Worm (Caenorhabditis elegans) whole organism, L2 larva: ENCODE data around the gene sdz-10.

Source experiments
- aly-2 ChIP-seq: fragments of 150-350 bp; optimal IDR thresholded peaks from 2 replicates; lab custom pipeline; 2014; ENCODE audit warnings: missing biosample characterization, missing genetic modification characterization
- ama-1 ChIP-seq: fragments of 150-350 bp; optimal IDR thresholded peaks from 2 replicates; lab custom pipeline; 2018; ENCODE audit warnings: inconsistent platforms
- crh-2 ChIP-seq: sonication (generic microtip); optimal IDR thresholded peaks from 2 replicates; lab custom pipeline; 2017; ENCODE audit warnings: missing biosample characterization, missing genetic modification characterization
- lin-11 ChIP-seq: fragments of 150-350 bp; sonication (generic microtip); optimal IDR thresholded peaks from 2 replicates; lab custom pipeline; 2014; ENCODE audit warnings: missing biosample characterization, missing genetic modification characterization, inconsistent platforms, mixed read lengths
- lin-39 ChIP-seq: fragments of 150-350 bp; optimal IDR thresholded peaks from 2 replicates; lab custom pipeline; 2014; ENCODE audit warnings: missing biosample characterization, missing genetic modification reagents, missing genetic modification characterization
- nhr-11 ChIP-seq: fragments of 150-350 bp; optimal IDR thresholded peaks from 2 replicates; lab custom pipeline; 2014; ENCODE audit warnings: missing biosample characterization, missing genetic modification characterization
- nhr-23 ChIP-seq: fragments of 150-350 bp; optimal IDR thresholded peaks from 2 replicates; lab custom pipeline; 2014; ENCODE audit warnings: missing biosample characterization, missing genetic modification reagents, missing genetic modification characterization
- nhr-25 ChIP-seq: fragments of 150-350 bp; sonication (generic microtip); optimal IDR thresholded peaks from 3 replicates; lab custom pipeline; 2014; ENCODE audit warnings: missing biosample characterization, missing genetic modification characterization
- unc-62 ChIP-seq: fragments of 150-350 bp; optimal IDR thresholded peaks from 2 replicates; lab custom pipeline; 2014; ENCODE audit warnings: missing biosample characterization, missing genetic modification reagents, missing genetic modification characterization
- zag-1 ChIP-seq: fragments of 150-350 bp; optimal IDR thresholded peaks from 2 replicates; lab custom pipeline; 2014; ENCODE audit warnings: missing biosample characterization, missing genetic modification characterization

DNA sequence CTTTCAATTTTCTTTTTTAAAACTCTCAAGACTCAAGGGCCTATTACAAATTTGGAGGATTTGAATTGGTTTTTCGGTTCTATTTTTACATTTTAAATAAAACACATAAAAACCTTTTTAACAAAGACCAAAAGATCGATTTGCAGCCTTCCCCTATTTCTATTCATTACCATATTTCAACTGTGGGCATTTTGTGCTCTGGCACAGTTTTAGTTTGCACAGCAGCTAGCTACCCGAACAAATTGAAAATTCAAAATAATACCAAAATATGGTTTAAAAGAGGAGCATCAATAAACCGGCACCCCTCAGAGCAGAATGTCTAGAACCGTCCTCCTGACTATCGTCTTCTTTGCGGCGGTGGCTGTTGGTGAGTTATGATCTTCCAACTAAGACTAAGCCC is 9.3 kb upstream of the sdz-10 start, which contains the start of gene F08D12.2:
- no peak for TF ChIP-seq ama-1 (lab: Kevin White, UChicago)
- TF ChIP-seq zag-1 (tag; lab: Kevin White, UChicago): no peak
- TF ChIP-seq unc-62: no peak
- TF ChIP-seq crh-2: no peak
- no peak for TF ChIP-seq nhr-11 (tag; lab: Kevin White, UChicago)
- no peak for TF ChIP-seq nhr-25 (tag; lab: Kevin White, UChicago)
- TF ChIP-seq aly-2 (tag; lab: Kevin White, UChicago): no peak
- TF ChIP-seq nhr-23 (tag; lab: Kevin White, UChicago): no peak
- no peak for TF ChIP-seq lin-39 (tag; lab: Kevin White, UChicago)
- no peak for TF ChIP-seq lin-11 (tag; lab: Kevin White, UChicago)
